Worm (Caenorhabditis elegans) whole organism, L4/young adult: Measurements from ENCODE around the gene T11B7.5.

ENCODE experiments used
- dao-5 ChIP-seq: sonication (generic microtip); optimal IDR thresholded peaks from 2 replicates; lab custom pipeline; 2016; ENCODE audit warnings: missing genotype, missing genetic modification characterization, moderate library complexity, missing compliant biosample characterization
- him-1 ChIP-seq: sonication (generic microtip); optimal IDR thresholded peaks from 2 replicates; lab custom pipeline; 2016; ENCODE audit warnings: missing genotype, missing genetic modification reagents, missing genetic modification characterization, missing compliant biosample characterization

DNA sequence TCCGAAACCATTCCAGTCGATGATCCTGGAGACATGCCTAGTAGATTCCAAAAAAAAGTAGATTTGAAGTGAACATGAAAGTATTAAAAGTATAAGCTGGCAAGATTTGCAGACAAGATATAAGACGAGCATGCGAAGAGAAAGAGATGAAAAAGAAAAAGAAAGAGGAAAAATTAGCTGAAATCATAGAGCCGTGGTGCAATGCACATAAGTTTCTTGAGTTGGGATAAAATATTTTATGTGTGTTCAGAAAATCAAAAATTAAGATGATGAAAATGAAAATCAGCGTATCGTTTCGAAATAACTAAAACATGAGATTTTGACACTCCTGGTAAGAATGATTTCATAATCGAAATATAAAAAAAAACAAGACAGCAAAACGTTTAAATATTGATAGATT lies 11.4 kb downstream of the T11B7.5 start, which contains the start of gene T11B7.2:
- TF ChIP-seq him-1 (tag; lab: Kevin White, UChicago) (no peak), dao-5 (no peak)
